Fruit fly (Drosophila melanogaster): ENCODE data around the gene AP-2sigma.
A peak's percentile ranks its signal among the peaks of the same experiment; 100 is the strongest.

AP-2sigma gene

dm6 chr3R:21263177-21263576, 6.7 kb downstream of the AP-2sigma start (continued):
- no peak for TF ChIP-seq gcm2 (GFP tag; optimal IDR thresholded peaks at IDR 0.05)
- peak; percentile 5 for TF ChIP-seq CG17802 (tag; optimal IDR thresholded peaks at IDR 0.05)
- peak; percentile 6 for TF ChIP-seq CG10267 (tag; optimal IDR thresholded peaks at IDR 0.05)
- no peak for TF ChIP-seq amos (GFP tag; IDR thresholded peaks at IDR 0.05; ENCODE audit: partially characterized antibody)
- TF ChIP-seq Dp (GFP tag; optimal IDR thresholded peaks at IDR 0.05) = no peak
- 0 out of 2 replicates have a peak, but pooled peaks have one; percentile 26 for TF ChIP-seq Rx (GFP tag; IDR thresholded peaks at IDR 0.05)
- TF ChIP-seq dan (GFP tag; IDR thresholded peaks at IDR 0.05) = no peak
- TF ChIP-seq crc (GFP tag; optimal IDR thresholded peaks at IDR 0.05) = no peak
- no peak for TF ChIP-seq MBD-R2 (GFP tag; IDR thresholded peaks at IDR 0.05)
- TF ChIP-seq CG6175 (GFP tag; IDR thresholded peaks at IDR 0.05) = no peak
- peak; percentile 30; the same call in 1 of the 2 replicates for TF ChIP-seq CG11085 (GFP tag; IDR thresholded peaks at IDR 0.05)
- TF ChIP-seq Mrtf (GFP tag; IDR thresholded peaks at IDR 0.05) = 0 out of 3 replicates have a peak, but pooled peaks have one; percentile 6
- TF ChIP-seq Hr51 (GFP tag; optimal IDR thresholded peaks at IDR 0.05) = peak in 1 of 2 experiments; percentile 19
- no peak for TF ChIP-seq CG1647 (GFP tag; optimal IDR thresholded peaks at IDR 0.05)
- no peak for TF ChIP-seq lola (GFP tag; optimal IDR thresholded peaks at IDR 0.05)
- TF ChIP-seq Nf-YA (GFP tag; IDR thresholded peaks at IDR 0.05) = 0 out of 2 replicates have a peak, but pooled peaks have one; percentile 38
- TF ChIP-seq Mad (GFP tag; optimal IDR thresholded peaks at IDR 0.05) = peak; percentile 13
- peak; percentile 40 for TF ChIP-seq CG17359 (tag; optimal IDR thresholded peaks at IDR 0.05)
- peak; percentile 35 for TF ChIP-seq CG8388 (GFP tag; optimal IDR thresholded peaks at IDR 0.05)
- peak; percentile 23 for TF ChIP-seq Lhr (GFP tag; optimal IDR thresholded peaks at IDR 0.05)
- no peak for TF ChIP-seq CG31388 (GFP tag; optimal IDR thresholded peaks at IDR 0.05)
- TF ChIP-seq hb (GFP tag; IDR thresholded peaks at IDR 0.05; ENCODE audit: partially characterized antibody) = no peak
- peak; percentile 31 for TF ChIP-seq fd64A (GFP tag; optimal IDR thresholded peaks at IDR 0.05)
- TF ChIP-seq ase (GFP tag; IDR thresholded peaks at IDR 0.05) = peak; percentile 63; the same call in 2 of the 3 replicates
- TF ChIP-seq ERR (GFP tag; optimal IDR thresholded peaks at IDR 0.05) = no peak
- TF ChIP-seq pum (GFP tag; optimal IDR thresholded peaks at IDR 0.05) = no peak
- TF ChIP-seq CG11695 (GFP tag; IDR thresholded peaks at IDR 0.05) = 0 out of 3 replicates have a peak, but pooled peaks have one; percentile 41
- TF ChIP-seq CG15073 (GFP tag; optimal IDR thresholded peaks at IDR 0.05) = no peak
- TF ChIP-seq E2f1 (GFP tag; IDR thresholded peaks at IDR 0.05) = no peak
- no peak for TF ChIP-seq pzg (GFP tag; optimal IDR thresholded peaks at IDR 0.05)
- no peak for TF ChIP-seq CG7271 (tag; optimal IDR thresholded peaks at IDR 0.05)
- no peak for TF ChIP-seq aop (GFP tag; IDR thresholded peaks at IDR 0.05)
- no peak for TF ChIP-seq CG3163 (GFP tag; optimal IDR thresholded peaks at IDR 0.05)
- no peak for TF ChIP-seq gt (GFP tag; IDR thresholded peaks at IDR 0.05)
- no peak for TF ChIP-seq Fer2 (tag; optimal IDR thresholded peaks at IDR 0.05)
- peak; percentile 20 for TF ChIP-seq CG11723 (GFP tag; optimal IDR thresholded peaks at IDR 0.05)
- TF ChIP-seq CG1529 (GFP tag; optimal IDR thresholded peaks at IDR 0.05) = peak; percentile 37
- TF ChIP-seq Adf1 (GFP tag; IDR thresholded peaks at IDR 0.05) = no peak
- TF ChIP-seq tin (GFP tag; optimal IDR thresholded peaks at IDR 0.05) = no peak
- TF ChIP-seq emc (GFP tag; optimal IDR thresholded peaks at IDR 0.05) = no peak
- no peak for TF ChIP-seq GATAe (GFP tag; conservative IDR thresholded peaks at IDR 0.05)
- no peak for TF ChIP-seq CG8478 (optimal IDR thresholded peaks at IDR 0.05)
- peak; percentile 7 for TF ChIP-seq CG13296 (GFP tag; optimal IDR thresholded peaks at IDR 0.05)
- no peak for TF ChIP-seq wor (GFP tag; IDR thresholded peaks at IDR 0.05)
- TF ChIP-seq Ets65A (GFP tag) = no peak
- TF ChIP-seq CHES-1-like (GFP tag; optimal IDR thresholded peaks at IDR 0.05) = no peak
- no peak for TF ChIP-seq disco-r (GFP tag; optimal IDR thresholded peaks at IDR 0.05)
- no peak for TF ChIP-seq shn (GFP tag; optimal IDR thresholded peaks at IDR 0.05)
- peak; percentile 60; the same call in 1 of the 2 replicates for TF ChIP-seq CG32767 (GFP tag; IDR thresholded peaks at IDR 0.05)
- TF ChIP-seq CG34376 (GFP tag; optimal IDR thresholded peaks at IDR 0.05) = no peak
- TF ChIP-seq row (GFP tag; IDR thresholded peaks at IDR 0.05) = no peak
- peak; percentile 39; the same call in 1 of the 2 replicates for TF ChIP-seq CG32532 (GFP tag; IDR thresholded peaks at IDR 0.05)
